Fruit fly (Drosophila melanogaster) whole organism, embryonic: ENCODE data around the gene HHEX.

Source experiments
- Atf-2 ChIP-seq: fragments of 200-800 bp; sonication (Bioruptor generic); optimal IDR thresholded peaks from 2 replicates; lab custom pipeline; 2016; ENCODE audit warnings: missing biosample characterization, missing genetic modification characterization
- B-H2 ChIP-seq: fragments of 200-800 bp; sonication (Bioruptor generic); optimal IDR thresholded peaks from 2 replicates; lab custom pipeline; 2018; ENCODE audit warnings: missing biosample characterization, mild to moderate bottlenecking, missing genetic modification characterization
- CG10147 ChIP-seq: fragments of 200-800 bp; sonication (Bioruptor generic); optimal IDR thresholded peaks from 2 replicates; lab custom pipeline; 2019; ENCODE audit warnings: missing biosample characterization, mild to moderate bottlenecking, missing genetic modification characterization, moderate library complexity
- CG10959 ChIP-seq: fragments of 200-800 bp; sonication (Bioruptor generic); IDR thresholded peaks from 2 replicates; pipeline ENCODE4 v1.3.6; 2022; ENCODE audit warnings: missing biosample characterization, missing genetic modification characterization
- CG11504 ChIP-seq: fragments of 200-800 bp; sonication (Bioruptor generic); optimal IDR thresholded peaks from 3 replicates; lab custom pipeline; 2019; ENCODE audit warnings: missing biosample characterization, mild to moderate bottlenecking, missing genetic modification characterization, moderate library complexity
- CG12155 ChIP-seq: fragments of 200-800 bp; sonication (Bioruptor generic); optimal IDR thresholded peaks from 3 replicates; lab custom pipeline; 2016; ENCODE audit warnings: missing biosample characterization, missing genetic modification characterization
- CG1233 ChIP-seq: fragments of 200-800 bp; sonication (Bioruptor generic); optimal IDR thresholded peaks from 4 replicates; lab custom pipeline; 2018; ENCODE audit warnings: missing biosample characterization, mild to moderate bottlenecking, missing genetic modification characterization
- CG15601 ChIP-seq: fragments of 200-800 bp; sonication (Bioruptor generic); optimal IDR thresholded peaks from 3 replicates; lab custom pipeline; 2019; ENCODE audit warnings: missing biosample characterization, mild to moderate bottlenecking, missing genetic modification characterization, moderate library complexity
- CG18599 ChIP-seq: fragments of 200-800 bp; sonication (Bioruptor generic); optimal IDR thresholded peaks from 3 replicates; lab custom pipeline; 2017; ENCODE audit warnings: missing biosample characterization, missing genetic modification characterization, mild to moderate bottlenecking, moderate library complexity, missing genetic modification reagents
- CG2116 ChIP-seq: fragments of 200-800 bp; sonication (Bioruptor generic); optimal IDR thresholded peaks from 3 replicates; lab custom pipeline; 2018; ENCODE audit warnings: missing biosample characterization, mild to moderate bottlenecking, missing genetic modification characterization
- CG30403 ChIP-seq: fragments of 200-800 bp; sonication (Bioruptor generic); optimal IDR thresholded peaks from 3 replicates; lab custom pipeline; 2016; ENCODE audit warnings: missing biosample characterization, missing genetic modification characterization
- D19A ChIP-seq: fragments of 200-800 bp; optimal IDR thresholded peaks from 3 replicates; lab custom pipeline; 2019; ENCODE audit warnings: missing biosample characterization, mild to moderate bottlenecking, missing genetic modification characterization, moderate library complexity
- Dek ChIP-seq: fragments of 200-800 bp; sonication (Bioruptor generic); optimal IDR thresholded peaks from 3 replicates; lab custom pipeline; 2019; ENCODE audit warnings: missing biosample characterization, mild to moderate bottlenecking, missing genetic modification characterization, moderate library complexity
- H15 ChIP-seq: fragments of 200-800 bp; sonication (Bioruptor generic); IDR thresholded peaks from 3 replicates; pipeline ENCODE4 v1.3.6; 2022; ENCODE audit warnings: missing biosample characterization, missing genetic modification characterization
- Hey ChIP-seq: fragments of 200-800 bp; sonication (Bioruptor generic); optimal IDR thresholded peaks from 3 replicates; lab custom pipeline; 2018; ENCODE audit warnings: missing biosample characterization, mild to moderate bottlenecking, missing genetic modification characterization
- Hmx ChIP-seq: fragments of 200-800 bp; sonication (Bioruptor generic); optimal IDR thresholded peaks from 2 replicates; lab custom pipeline; 2016; ENCODE audit warnings: missing biosample characterization, missing genetic modification characterization
- Hr78 ChIP-seq, 2 experiments: fragments of 200-800 bp in 1 of 2; fragments of >200 bp in 1 of 2; sonication (Bioruptor generic) in 1 of 2; optimal IDR thresholded peaks; 2 replicates each; lab custom pipeline; 2017 to 2019; ENCODE audit warnings: missing biosample characterization in 2 of 2, missing genetic modification characterization in 2 of 2, mild to moderate bottlenecking in 1 of 2, moderate library complexity in 1 of 2
- Kr ChIP-seq: fragments of 200-800 bp; sonication (Bioruptor generic); optimal IDR thresholded peaks from 2 replicates; lab custom pipeline; 2017; ENCODE audit warnings: missing biosample characterization, mild to moderate bottlenecking, missing genetic modification characterization
- MTF-1 ChIP-seq: fragments of 200-800 bp; sonication (Bioruptor generic); optimal IDR thresholded peaks from 2 replicates; lab custom pipeline; 2018; ENCODE audit warnings: missing biosample characterization, mild to moderate bottlenecking, missing genetic modification characterization, borderline replicate concordance
- Max ChIP-seq: fragments of 200-800 bp; sonication (Bioruptor generic); optimal IDR thresholded peaks from 2 replicates; lab custom pipeline; 2016; ENCODE audit warnings: missing biosample characterization, mild to moderate bottlenecking, missing genetic modification characterization
- Mrtf ChIP-seq: fragments of 200-800 bp; sonication (Bioruptor generic); IDR thresholded peaks from 3 replicates; pipeline ENCODE4 v1.3.6; 2022; ENCODE audit warnings: missing biosample characterization, missing genetic modification characterization
- Side ChIP-seq: fragments of 200-800 bp; sonication (Bioruptor generic); optimal IDR thresholded peaks from 2 replicates; lab custom pipeline; 2016; ENCODE audit warnings: missing biosample characterization, missing genetic modification characterization
- Trl ChIP-seq, 3 experiments: fragments of >200 bp in 2 of 3; fragments of 200-800 bp in 1 of 3; sonication (Bioruptor generic) in 1 of 3; optimal IDR thresholded peaks; 2 replicates in 1 of 3; 3 replicates in 2 of 3; lab custom pipeline; 2016 to 2017; ENCODE audit warnings: missing biosample characterization in 1 of 3, missing genetic modification characterization in 1 of 3
- abd-A ChIP-seq: fragments of 200-800 bp; sonication (Bioruptor generic); optimal IDR thresholded peaks from 3 replicates; lab custom pipeline; 2019; ENCODE audit warnings: missing biosample characterization, mild to moderate bottlenecking, missing genetic modification characterization, moderate library complexity
- chinmo ChIP-seq: fragments of 200-800 bp; sonication (Bioruptor generic); IDR thresholded peaks from 4 replicates; pipeline ENCODE4 v1.3.6; 2022; ENCODE audit warnings: missing biosample characterization, missing genetic modification characterization; ENCODE audit not compliant: partially characterized antibody
- cwo ChIP-seq: fragments of 200-800 bp; sonication (Bioruptor generic); optimal IDR thresholded peaks from 3 replicates; lab custom pipeline; 2017; ENCODE audit warnings: missing biosample characterization, missing genetic modification characterization, mild to moderate bottlenecking, moderate library complexity, missing genetic modification reagents
- eve ChIP-seq, 2 experiments: fragments of >200 bp; optimal IDR thresholded peaks; 2 replicates each; lab custom pipeline; 2017; ENCODE audit warnings: missing biosample characterization in 2 of 2, missing genetic modification characterization in 2 of 2
- gcm ChIP-seq: fragments of 200-800 bp; sonication (Bioruptor generic); optimal IDR thresholded peaks from 2 replicates; lab custom pipeline; 2019; ENCODE audit warnings: missing biosample characterization, mild to moderate bottlenecking, missing genetic modification characterization, moderate library complexity
- grn ChIP-seq: fragments of 200-800 bp; sonication (Bioruptor generic); optimal IDR thresholded peaks from 3 replicates; lab custom pipeline; 2017; ENCODE audit warnings: missing biosample characterization, missing genetic modification characterization
- insv ChIP-seq, 2 experiments: fragments of 200-800 bp; sonication (Bioruptor generic); optimal IDR thresholded peaks; 3 replicates each; lab custom pipeline; 2016 to 2018; ENCODE audit warnings: missing biosample characterization in 2 of 2, missing genetic modification characterization in 2 of 2
- lbe ChIP-seq: fragments of 200-800 bp; sonication (Bioruptor generic); optimal IDR thresholded peaks from 2 replicates; lab custom pipeline; 2016; ENCODE audit warnings: missing biosample characterization, mild to moderate bottlenecking, missing genetic modification characterization
- pum ChIP-seq: fragments of 200-800 bp; sonication (Bioruptor generic); optimal IDR thresholded peaks from 2 replicates; lab custom pipeline; 2016; ENCODE audit warnings: missing biosample characterization, missing genetic modification characterization
- sens ChIP-seq: fragments of 200-800 bp; sonication (Bioruptor generic); peaks from one replicate; lab custom pipeline; 2016; ENCODE audit warnings: missing biosample characterization, missing genetic modification characterization
- sr ChIP-seq: fragments of 200-800 bp; sonication (Bioruptor generic); IDR thresholded peaks from 3 replicates; pipeline ENCODE4 v1.3.6; 2022; ENCODE audit warnings: missing biosample characterization, missing genetic modification characterization
- sug ChIP-seq: fragments of 200-800 bp; optimal IDR thresholded peaks from 2 replicates; lab custom pipeline; 2019; ENCODE audit warnings: missing biosample characterization, mild to moderate bottlenecking, missing genetic modification characterization, moderate library complexity
- tin ChIP-seq: fragments of 200-800 bp; sonication (Bioruptor generic); optimal IDR thresholded peaks from 3 replicates; lab custom pipeline; 2016; ENCODE audit warnings: missing biosample characterization, missing genetic modification characterization
- zen ChIP-seq: fragments of 200-800 bp; sonication (Bioruptor generic); optimal IDR thresholded peaks from 3 replicates; lab custom pipeline; 2018; ENCODE audit warnings: missing biosample characterization, mild to moderate bottlenecking, missing genetic modification characterization, moderate library complexity
- zf30C ChIP-seq: fragments of 200-800 bp; sonication (Bioruptor generic); optimal IDR thresholded peaks from 3 replicates; lab custom pipeline; 2018; ENCODE audit warnings: missing biosample characterization, mild to moderate bottlenecking, missing genetic modification characterization

Gene HHEX

dm6 chr3R:21059486-21060356 is 21.0 kb downstream of the HHEX start (continued):
- no peak for TF ChIP-seq CG11504 (tag; lab: Kevin White, UChicago)
- TF ChIP-seq insv (GFP tag; optimal IDR thresholded peaks at IDR 0.05; lab: Kevin White, UChicago), result no peak
- peak; percentile 72 to 80 for TF ChIP-seq Trl (optimal IDR thresholded peaks at IDR 0.05; lab: Kevin White, UChicago)
- no peak for TF ChIP-seq Trl (GFP tag; optimal IDR thresholded peaks at IDR 0.05; lab: Kevin White, UChicago)
- no peak for TF ChIP-seq tin
- TF ChIP-seq CG12155 (GFP tag; lab: Kevin White, UChicago), result no peak
- TF ChIP-seq gcm, result no peak
- TF ChIP-seq D19A, result peak; percentile 42
- no peak for TF ChIP-seq CG30403
- TF ChIP-seq pum (GFP tag; lab: Kevin White, UChicago), result no peak
- TF ChIP-seq CG15601 (tag; lab: Kevin White, UChicago), result no peak
- no peak for TF ChIP-seq CG18599 (GFP tag; lab: Kevin White, UChicago)
- TF ChIP-seq CG10959 (GFP tag; lab: Robert Waterston, UW), result no peak
- no peak for TF ChIP-seq Mrtf (GFP tag; lab: Robert Waterston, UW)
- TF ChIP-seq CG2116 (GFP tag; lab: Kevin White, UChicago), result peak; percentile 4
- TF ChIP-seq sens (GFP tag; lab: Kevin White, UChicago), result peak; percentile 61
- TF ChIP-seq Atf-2 (GFP tag; lab: Kevin White, UChicago), result no peak
- no peak for TF ChIP-seq cwo (GFP tag; lab: Kevin White, UChicago)
- TF ChIP-seq zen (tag; lab: Kevin White, UChicago), result no peak
- peak; percentile 1 for TF ChIP-seq CG1233 (GFP tag; lab: Kevin White, UChicago)
- TF ChIP-seq eve (GFP tag; optimal IDR thresholded peaks at IDR 0.05; lab: Kevin White, UChicago), result peak in 1 of 2 experiments; percentile 69
- no peak for TF ChIP-seq Kr (GFP tag; lab: Kevin White, UChicago)
- no peak for TF ChIP-seq Hr78 (GFP tag; optimal IDR thresholded peaks at IDR 0.05; lab: Kevin White, UChicago)
- no peak for TF ChIP-seq CG10147 (GFP tag; lab: Kevin White, UChicago)
- TF ChIP-seq Hmx (GFP tag; lab: Kevin White, UChicago), result no peak
- TF ChIP-seq sr (GFP tag; lab: Robert Waterston, UW), result no peak
- TF ChIP-seq abd-A (tag; lab: Kevin White, UChicago), result no peak
- peak; percentile 41 for TF ChIP-seq lbe
- TF ChIP-seq Max, result peak; percentile 31
- TF ChIP-seq sug (tag; lab: Kevin White, UChicago), result peak; percentile 6
- peak; percentile 24 for TF ChIP-seq Hey (tag; lab: Kevin White, UChicago)
- TF ChIP-seq grn, result no peak
- no peak for TF ChIP-seq zf30C
- TF ChIP-seq chinmo, result no peak
- no peak for TF ChIP-seq B-H2 (GFP tag; lab: Kevin White, UChicago)
- TF ChIP-seq H15 (GFP tag; lab: Robert Waterston, UW), result no peak
- no peak for TF ChIP-seq Side (GFP tag; lab: Kevin White, UChicago)

- no peak for TF ChIP-seq Dek (tag; lab: Kevin White, UChicago)
- TF ChIP-seq MTF-1 (GFP tag; lab: Kevin White, UChicago), result no peak
These were observed 23.2 kb downstream of the HHEX start for dm6 chr3R:21057519-21057918.
